Worm (Caenorhabditis elegans) whole organism, L2 larva: ENCODE results near the gene jmjd-5.
A peak's percentile ranks its signal among the peaks of the same experiment; 100 is the strongest.

ENCODE experiments used
- C34F6.9 ChIP-seq: fragments of 150-350 bp; optimal IDR thresholded peaks from 2 replicates; lab custom pipeline; 2014; ENCODE audit warnings: missing biosample characterization, missing genetic modification characterization
- F13H6.1 ChIP-seq: sonication (generic microtip); optimal IDR thresholded peaks from 2 replicates; lab custom pipeline; 2016; ENCODE audit warnings: missing genetic modification characterization, missing compliant biosample characterization
- Y55F3AM.14 ChIP-seq: fragments of 200-800 bp; sonication (Bioruptor generic); optimal IDR thresholded peaks from 2 replicates; lab custom pipeline; 2018; ENCODE audit warnings: mild to moderate bottlenecking, missing genetic modification characterization, missing compliant biosample characterization
- ZK546.5 ChIP-seq: sonication (generic microtip); optimal IDR thresholded peaks from 2 replicates; lab custom pipeline; 2017; ENCODE audit warnings: missing biosample characterization, missing genetic modification characterization
- alr-1 ChIP-seq: fragments of 150-350 bp; optimal IDR thresholded peaks from 2 replicates; lab custom pipeline; 2014; ENCODE audit warnings: missing biosample characterization, missing genetic modification characterization
- aly-2 ChIP-seq: fragments of 150-350 bp; optimal IDR thresholded peaks from 2 replicates; lab custom pipeline; 2014; ENCODE audit warnings: missing biosample characterization, missing genetic modification characterization
- ama-1 ChIP-seq: fragments of 150-350 bp; optimal IDR thresholded peaks from 2 replicates; lab custom pipeline; 2018; ENCODE audit warnings: inconsistent platforms
- ceh-16 ChIP-seq: fragments of 150-350 bp; optimal IDR thresholded peaks from 2 replicates; lab custom pipeline; 2014; ENCODE audit warnings: missing biosample characterization, missing genetic modification characterization
- egl-27 ChIP-seq: sonication (generic microtip); optimal IDR thresholded peaks from 3 replicates; lab custom pipeline; 2017; ENCODE audit warnings: missing biosample characterization, missing genetic modification reagents, missing genetic modification characterization
- elt-1 ChIP-seq: fragments of 150-350 bp; optimal IDR thresholded peaks from 2 replicates; lab custom pipeline; 2014; ENCODE audit warnings: missing biosample characterization, missing genetic modification characterization
- elt-3 ChIP-seq: sonication (generic microtip); optimal IDR thresholded peaks from 2 replicates; lab custom pipeline; 2017; ENCODE audit warnings: missing biosample characterization, missing genetic modification characterization
- fos-1 ChIP-seq: fragments of 150-350 bp; optimal IDR thresholded peaks from 2 replicates; lab custom pipeline; 2014; ENCODE audit warnings: missing biosample characterization, missing genetic modification characterization
- gmeb-1 ChIP-seq: fragments of 150-350 bp; optimal IDR thresholded peaks from 2 replicates; lab custom pipeline; 2014; ENCODE audit warnings: missing biosample characterization, missing genetic modification characterization
- lin-11 ChIP-seq: fragments of 150-350 bp; sonication (generic microtip); optimal IDR thresholded peaks from 2 replicates; lab custom pipeline; 2014; ENCODE audit warnings: missing biosample characterization, missing genetic modification characterization, inconsistent platforms, mixed read lengths
- lin-13 ChIP-seq: fragments of 150-350 bp; optimal IDR thresholded peaks from 2 replicates; lab custom pipeline; 2014; ENCODE audit warnings: missing biosample characterization, missing genetic modification reagents, missing genetic modification characterization
- lin-39 ChIP-seq: fragments of 150-350 bp; optimal IDR thresholded peaks from 2 replicates; lab custom pipeline; 2014; ENCODE audit warnings: missing biosample characterization, missing genetic modification reagents, missing genetic modification characterization
- mab-5 ChIP-seq: fragments of 150-350 bp; optimal IDR thresholded peaks from 2 replicates; lab custom pipeline; 2014; ENCODE audit warnings: missing biosample characterization, missing genetic modification characterization
- mbf-1 ChIP-seq: sonication (generic microtip); optimal IDR thresholded peaks from 2 replicates; lab custom pipeline; 2017; ENCODE audit warnings: missing biosample characterization, missing genetic modification characterization
- nhr-10 ChIP-seq: sonication (generic microtip); optimal IDR thresholded peaks from 2 replicates; lab custom pipeline; 2017; ENCODE audit warnings: missing biosample characterization, missing genetic modification characterization
- nhr-11 ChIP-seq: fragments of 150-350 bp; optimal IDR thresholded peaks from 2 replicates; lab custom pipeline; 2014; ENCODE audit warnings: missing biosample characterization, missing genetic modification characterization
- nhr-12 ChIP-seq: fragments of 150-350 bp; optimal IDR thresholded peaks from 2 replicates; lab custom pipeline; 2014; ENCODE audit warnings: missing biosample characterization, missing genetic modification characterization
- nhr-129 ChIP-seq: fragments of 150-350 bp; optimal IDR thresholded peaks from 2 replicates; lab custom pipeline; 2014; ENCODE audit warnings: missing biosample characterization, missing genetic modification characterization
- nhr-21 ChIP-seq: fragments of 150-350 bp; optimal IDR thresholded peaks from 2 replicates; lab custom pipeline; 2014; ENCODE audit warnings: missing biosample characterization, missing genetic modification characterization
- nhr-23 ChIP-seq: fragments of 150-350 bp; optimal IDR thresholded peaks from 2 replicates; lab custom pipeline; 2014; ENCODE audit warnings: missing biosample characterization, missing genetic modification reagents, missing genetic modification characterization
- nhr-237 ChIP-seq: fragments of 150-350 bp; optimal IDR thresholded peaks from 2 replicates; lab custom pipeline; 2014; ENCODE audit warnings: missing biosample characterization, missing genetic modification characterization
- nhr-6 ChIP-seq: fragments of 150-350 bp; optimal IDR thresholded peaks from 2 replicates; lab custom pipeline; 2014; ENCODE audit warnings: missing biosample characterization, missing genetic modification characterization
- nhr-77 ChIP-seq: fragments of 150-350 bp; optimal IDR thresholded peaks from 2 replicates; lab custom pipeline; 2014; ENCODE audit warnings: missing biosample characterization, missing genetic modification characterization
- peb-1 ChIP-seq: fragments of 150-350 bp; optimal IDR thresholded peaks from 2 replicates; lab custom pipeline; 2014; ENCODE audit warnings: missing biosample characterization, missing genetic modification characterization
- sem-4 ChIP-seq: fragments of 150-350 bp; optimal IDR thresholded peaks from 2 replicates; lab custom pipeline; 2014; ENCODE audit warnings: missing biosample characterization, missing genetic modification reagents, missing genetic modification characterization
- sma-9 ChIP-seq, 2 experiments: fragments of 150-350 bp in 1 of 2; sonication (generic microtip) in 1 of 2; optimal IDR thresholded peaks; 2 replicates each; lab custom pipeline; 2014 to 2016; ENCODE audit warnings: missing genetic modification characterization in 2 of 2, mild to moderate bottlenecking in 1 of 2, missing biosample characterization in 1 of 2, missing compliant biosample characterization in 1 of 2, missing genetic modification reagents in 1 of 2, moderate library complexity in 1 of 2
- unc-39 ChIP-seq: fragments of 150-350 bp; optimal IDR thresholded peaks from 2 replicates; lab custom pipeline; 2014; ENCODE audit warnings: missing biosample characterization, missing genetic modification characterization
- unc-55 ChIP-seq: fragments of 150-350 bp; sonication (generic microtip); optimal IDR thresholded peaks from 3 replicates; lab custom pipeline; 2014; ENCODE audit warnings: missing biosample characterization, missing genetic modification reagents, missing genetic modification characterization
- ztf-1 ChIP-seq: fragments of 200-800 bp; sonication (Bioruptor generic); conservative IDR thresholded peaks from 2 replicates; pipeline ENCODE4 v1.3.6; 2022; ENCODE audit warnings: missing genetic modification characterization, missing compliant biosample characterization
- ztf-4 ChIP-seq: fragments of 150-350 bp; optimal IDR thresholded peaks from 2 replicates; lab custom pipeline; 2014; ENCODE audit warnings: missing biosample characterization, missing genetic modification characterization

Gene jmjd-5

ce11 chrV:11123817-11124337 lies 3.4 kb upstream of the jmjd-5 start, which contains the start of the genes atp-5 and lmtr-3 (continued):
- TF ChIP-seq mbf-1 (tag; lab: Kevin White, UChicago) (no peak), Y55F3AM.14 (no peak), nhr-77 (tag; lab: Kevin White, UChicago) (no peak), unc-55 (GFP tag; lab: Kevin White, UChicago) (peak; percentile 89), C34F6.9 (peak; percentile 89), lin-11 (tag; lab: Kevin White, UChicago) (peak; percentile 72), gmeb-1 (tag; lab: Kevin White, UChicago) (peak; percentile 68), nhr-21 (tag; lab: Kevin White, UChicago) (no peak), ceh-16 (tag; lab: Kevin White, UChicago) (no peak), ztf-4 (tag; lab: Kevin White, UChicago) (no peak), elt-1 (no peak), nhr-6 (tag; lab: Kevin White, UChicago) (no peak), nhr-11 (tag; lab: Kevin White, UChicago) (no peak), lin-13 (GFP tag; lab: Kevin White, UChicago) (peak; percentile 68), ama-1 (lab: Kevin White, UChicago) (no peak), unc-39 (no peak), nhr-12 (tag; lab: Kevin White, UChicago) (no peak), peb-1 (tag; lab: Kevin White, UChicago) (no peak)

ce11 chrV:11124922-11125321 lies 2.4 kb upstream of the jmjd-5 start, which contains the start of gene C06H2.2:
TSS of gene C06H2.2 (plus strand) at chrV:11125222.
- TF ChIP-seq aly-2 (tag; lab: Kevin White, UChicago): no peak
- no peak for TF ChIP-seq nhr-129 (tag; lab: Kevin White, UChicago)
- TF ChIP-seq F13H6.1 (tag; lab: Kevin White, UChicago): no peak

ce11 chrV:11131801-11132200 lies 4.5 kb downstream of the jmjd-5 start:
- TF ChIP-seq nhr-237 (no peak), fos-1 (no peak), sma-9 (GFP tag; optimal IDR thresholded peaks at IDR 0.05; lab: Kevin White, UChicago) (no peak), sma-9 (tag; optimal IDR thresholded peaks at IDR 0.05; lab: Kevin White, UChicago) (no peak), lin-11 (tag; lab: Kevin White, UChicago) (no peak), ZK546.5 (tag; lab: Kevin White, UChicago) (no peak), peb-1 (tag; lab: Kevin White, UChicago) (no peak), ztf-4 (tag; lab: Kevin White, UChicago) (no peak), nhr-10 (no peak), mab-5 (tag; lab: Kevin White, UChicago) (no peak), nhr-23 (tag; lab: Kevin White, UChicago) (no peak), elt-3 (tag; lab: Kevin White, UChicago) (no peak), ceh-16 (tag; lab: Kevin White, UChicago) (no peak)

ce11 chrV:11133516-11133915 lies 6.2 kb downstream of the jmjd-5 start:
- TF ChIP-seq egl-27 (tag; lab: Kevin White, UChicago): no peak
- TF ChIP-seq elt-1: no peak
- TF ChIP-seq alr-1 (tag; lab: Kevin White, UChicago): no peak
- no peak for TF ChIP-seq mab-5 (tag; lab: Kevin White, UChicago)
- no peak for TF ChIP-seq lin-13 (GFP tag; lab: Kevin White, UChicago)
- no peak for TF ChIP-seq lin-39 (tag; lab: Kevin White, UChicago)
- no peak for TF ChIP-seq ama-1 (lab: Kevin White, UChicago)
- TF ChIP-seq nhr-12 (tag; lab: Kevin White, UChicago): no peak
- no peak for TF ChIP-seq C34F6.9

- no peak for TF ChIP-seq lin-39 (tag; lab: Kevin White, UChicago)
- TF ChIP-seq gmeb-1 (tag; lab: Kevin White, UChicago): no peak
- TF ChIP-seq peb-1 (tag; lab: Kevin White, UChicago): no peak
- TF ChIP-seq egl-27 (tag; lab: Kevin White, UChicago): no peak
- TF ChIP-seq sem-4 (tag; lab: Kevin White, UChicago): no peak
- no peak for TF ChIP-seq fos-1
- TF ChIP-seq nhr-23 (tag; lab: Kevin White, UChicago): no peak
- TF ChIP-seq unc-39: no peak
- no peak for TF ChIP-seq mab-5 (tag; lab: Kevin White, UChicago)
- TF ChIP-seq ztf-1 (GFP tag; lab: Robert Waterston, UW): no peak
- TF ChIP-seq aly-2 (tag; lab: Kevin White, UChicago): no peak
- no peak for TF ChIP-seq ztf-4 (tag; lab: Kevin White, UChicago)
Measured at ce11 chrV:11134296-11134695, 7.0 kb downstream of the jmjd-5 start, which contains the start of gene glb-3. TSS of gene glb-3 (plus strand) at chrV:11134596.
